Worm (Caenorhabditis elegans): ENCODE data around the gene pycr-4.

Gene pycr-4

ce11 chrIV:7428347-7428746 lies 48.8 kb downstream of the pycr-4 start:
- TF ChIP-seq eyg-1 (tag; optimal IDR thresholded peaks at IDR 0.05): no peak

All from whole organism, late embryonic.